Worm (Caenorhabditis elegans) whole organism, L2 larva: ENCODE results near the gene rpn-7.
"Not testable (repeated sequence)": the region's sequence is repeated elsewhere in the genome, so short reads cannot be mapped to it uniquely, and the experiment has no call there.

Source experiments
- C34F6.9 ChIP-seq: fragments of 150-350 bp; optimal IDR thresholded peaks from 2 replicates; lab custom pipeline; 2014; ENCODE audit warnings: missing biosample characterization, missing genetic modification characterization
- F13H6.1 ChIP-seq: sonication (generic microtip); optimal IDR thresholded peaks from 2 replicates; lab custom pipeline; 2016; ENCODE audit warnings: missing genetic modification characterization, missing compliant biosample characterization
- R02D3.7 ChIP-seq: fragments of 150-350 bp; optimal IDR thresholded peaks from 2 replicates; lab custom pipeline; 2014; ENCODE audit warnings: missing biosample characterization, missing genetic modification characterization
- Y55F3AM.14 ChIP-seq: fragments of 200-800 bp; sonication (Bioruptor generic); optimal IDR thresholded peaks from 2 replicates; lab custom pipeline; 2018; ENCODE audit warnings: mild to moderate bottlenecking, missing genetic modification characterization, missing compliant biosample characterization
- ZK546.5 ChIP-seq: sonication (generic microtip); optimal IDR thresholded peaks from 2 replicates; lab custom pipeline; 2017; ENCODE audit warnings: missing biosample characterization, missing genetic modification characterization
- alr-1 ChIP-seq: fragments of 150-350 bp; optimal IDR thresholded peaks from 2 replicates; lab custom pipeline; 2014; ENCODE audit warnings: missing biosample characterization, missing genetic modification characterization
- aly-2 ChIP-seq: fragments of 150-350 bp; optimal IDR thresholded peaks from 2 replicates; lab custom pipeline; 2014; ENCODE audit warnings: missing biosample characterization, missing genetic modification characterization
- ama-1 ChIP-seq: fragments of 150-350 bp; optimal IDR thresholded peaks from 2 replicates; lab custom pipeline; 2018; ENCODE audit warnings: inconsistent platforms
- ceh-16 ChIP-seq: fragments of 150-350 bp; optimal IDR thresholded peaks from 2 replicates; lab custom pipeline; 2014; ENCODE audit warnings: missing biosample characterization, missing genetic modification characterization
- crh-2 ChIP-seq: sonication (generic microtip); optimal IDR thresholded peaks from 2 replicates; lab custom pipeline; 2017; ENCODE audit warnings: missing biosample characterization, missing genetic modification characterization
- dmd-4 ChIP-seq: sonication (generic microtip); optimal IDR thresholded peaks from 2 replicates; lab custom pipeline; 2017; ENCODE audit warnings: missing biosample characterization, missing genetic modification characterization
- elt-1 ChIP-seq: fragments of 150-350 bp; optimal IDR thresholded peaks from 2 replicates; lab custom pipeline; 2014; ENCODE audit warnings: missing biosample characterization, missing genetic modification characterization
- elt-3 ChIP-seq: sonication (generic microtip); optimal IDR thresholded peaks from 2 replicates; lab custom pipeline; 2017; ENCODE audit warnings: missing biosample characterization, missing genetic modification characterization
- fos-1 ChIP-seq: fragments of 150-350 bp; optimal IDR thresholded peaks from 2 replicates; lab custom pipeline; 2014; ENCODE audit warnings: missing biosample characterization, missing genetic modification characterization
- gmeb-1 ChIP-seq: fragments of 150-350 bp; optimal IDR thresholded peaks from 2 replicates; lab custom pipeline; 2014; ENCODE audit warnings: missing biosample characterization, missing genetic modification characterization
- lin-11 ChIP-seq: fragments of 150-350 bp; sonication (generic microtip); optimal IDR thresholded peaks from 2 replicates; lab custom pipeline; 2014; ENCODE audit warnings: missing biosample characterization, missing genetic modification characterization, inconsistent platforms, mixed read lengths
- lin-13 ChIP-seq: fragments of 150-350 bp; optimal IDR thresholded peaks from 2 replicates; lab custom pipeline; 2014; ENCODE audit warnings: missing biosample characterization, missing genetic modification reagents, missing genetic modification characterization
- lin-39 ChIP-seq: fragments of 150-350 bp; optimal IDR thresholded peaks from 2 replicates; lab custom pipeline; 2014; ENCODE audit warnings: missing biosample characterization, missing genetic modification reagents, missing genetic modification characterization
- lsy-2 ChIP-seq, 2 experiments: fragments of 150-350 bp in 1 of 2; sonication (generic microtip) in 1 of 2; optimal IDR thresholded peaks; 2 replicates each; lab custom pipeline; 2014 to 2017; ENCODE audit warnings: missing biosample characterization in 2 of 2, missing genetic modification characterization in 2 of 2
- mbf-1 ChIP-seq: sonication (generic microtip); optimal IDR thresholded peaks from 2 replicates; lab custom pipeline; 2017; ENCODE audit warnings: missing biosample characterization, missing genetic modification characterization
- mdl-1 ChIP-seq, 2 experiments: fragments of 150-350 bp in 1 of 2; sonication (generic microtip) in 1 of 2; optimal IDR thresholded peaks; 2 replicates each; lab custom pipeline; 2017; ENCODE audit warnings: missing biosample characterization in 2 of 2, missing genetic modification characterization in 2 of 2
- nhr-10 ChIP-seq: sonication (generic microtip); optimal IDR thresholded peaks from 2 replicates; lab custom pipeline; 2017; ENCODE audit warnings: missing biosample characterization, missing genetic modification characterization
- nhr-11 ChIP-seq: fragments of 150-350 bp; optimal IDR thresholded peaks from 2 replicates; lab custom pipeline; 2014; ENCODE audit warnings: missing biosample characterization, missing genetic modification characterization
- nhr-12 ChIP-seq: fragments of 150-350 bp; optimal IDR thresholded peaks from 2 replicates; lab custom pipeline; 2014; ENCODE audit warnings: missing biosample characterization, missing genetic modification characterization
- nhr-129 ChIP-seq: fragments of 150-350 bp; optimal IDR thresholded peaks from 2 replicates; lab custom pipeline; 2014; ENCODE audit warnings: missing biosample characterization, missing genetic modification characterization
- nhr-237 ChIP-seq: fragments of 150-350 bp; optimal IDR thresholded peaks from 2 replicates; lab custom pipeline; 2014; ENCODE audit warnings: missing biosample characterization, missing genetic modification characterization
- nhr-25 ChIP-seq: fragments of 150-350 bp; sonication (generic microtip); optimal IDR thresholded peaks from 3 replicates; lab custom pipeline; 2014; ENCODE audit warnings: missing biosample characterization, missing genetic modification characterization
- nhr-77 ChIP-seq: fragments of 150-350 bp; optimal IDR thresholded peaks from 2 replicates; lab custom pipeline; 2014; ENCODE audit warnings: missing biosample characterization, missing genetic modification characterization
- sem-4 ChIP-seq: fragments of 150-350 bp; optimal IDR thresholded peaks from 2 replicates; lab custom pipeline; 2014; ENCODE audit warnings: missing biosample characterization, missing genetic modification reagents, missing genetic modification characterization
- skn-1 ChIP-seq: sonication (generic microtip); optimal IDR thresholded peaks from 2 replicates; lab custom pipeline; 2017; ENCODE audit warnings: missing biosample characterization, missing genetic modification characterization
- sma-3 ChIP-seq: sonication (generic microtip); optimal IDR thresholded peaks from 2 replicates; lab custom pipeline; 2016; ENCODE audit warnings: missing genetic modification reagents, missing genetic modification characterization, missing compliant biosample characterization
- snpc-4 ChIP-seq: fragments of 150-350 bp; optimal IDR thresholded peaks from 2 replicates; lab custom pipeline; 2014; ENCODE audit warnings: missing biosample characterization, missing genetic modification characterization
- unc-39 ChIP-seq: fragments of 150-350 bp; optimal IDR thresholded peaks from 2 replicates; lab custom pipeline; 2014; ENCODE audit warnings: missing biosample characterization, missing genetic modification characterization
- unc-55 ChIP-seq: fragments of 150-350 bp; sonication (generic microtip); optimal IDR thresholded peaks from 3 replicates; lab custom pipeline; 2014; ENCODE audit warnings: missing biosample characterization, missing genetic modification reagents, missing genetic modification characterization
- unc-62 ChIP-seq: fragments of 150-350 bp; optimal IDR thresholded peaks from 2 replicates; lab custom pipeline; 2014; ENCODE audit warnings: missing biosample characterization, missing genetic modification reagents, missing genetic modification characterization
- ztf-1 ChIP-seq: fragments of 200-800 bp; sonication (Bioruptor generic); conservative IDR thresholded peaks from 2 replicates; pipeline ENCODE4 v1.3.6; 2022; ENCODE audit warnings: missing genetic modification characterization, missing compliant biosample characterization
- ztf-11 ChIP-seq: sonication (generic microtip); optimal IDR thresholded peaks from 2 replicates; lab custom pipeline; 2017; ENCODE audit warnings: missing biosample characterization, missing genetic modification characterization

The rpn-7 gene

DNA sequence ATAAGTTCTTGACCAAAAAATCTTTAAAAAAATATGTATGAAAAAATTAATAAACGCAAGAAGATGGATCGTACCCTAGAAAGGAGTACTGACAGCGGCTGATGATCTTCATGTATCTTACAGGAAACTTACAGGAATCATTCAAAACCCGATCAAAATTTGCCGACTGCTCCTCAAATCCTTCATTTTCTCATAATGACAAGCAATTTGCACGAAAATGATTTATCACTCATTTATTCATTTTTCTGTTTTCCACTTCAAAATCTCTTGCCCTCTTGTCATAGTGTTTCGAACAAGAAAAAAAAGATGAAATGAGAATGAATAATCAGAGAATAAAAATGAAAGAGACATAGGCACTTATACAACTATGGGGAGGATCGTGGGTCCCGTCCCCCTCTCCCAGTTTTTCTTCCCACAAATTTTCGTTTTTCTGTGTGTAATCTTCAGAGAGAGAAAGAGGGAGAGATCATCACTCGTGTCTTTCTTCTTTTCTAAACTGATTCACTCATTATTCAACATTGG lies 42.4 kb upstream of the rpn-7 start, which contains the start of gene nmy-3:
Gene nmy-3, plus strand, starts transcription at position 472 of the 522 bp plus-strand sequence.
- TF ChIP-seq unc-55 (GFP tag; lab: Kevin White, UChicago) (no peak), ztf-11 (tag; lab: Kevin White, UChicago) (no peak), gmeb-1 (no peak), sem-4 (tag; lab: Kevin White, UChicago) (no peak), unc-62 (GFP tag; lab: Kevin White, UChicago) (no peak), lin-13 (GFP tag; lab: Kevin White, UChicago) (no peak), mbf-1 (tag; lab: Kevin White, UChicago) (no peak), skn-1 (tag; lab: Kevin White, UChicago) (no peak), ceh-16 (tag; lab: Kevin White, UChicago) (no peak), elt-3 (tag; lab: Kevin White, UChicago) (no peak), nhr-12 (tag; lab: Kevin White, UChicago) (no peak), elt-1 (tag; lab: Kevin White, UChicago) (no peak), ztf-1 (GFP tag; lab: Robert Waterston, UW) (no peak), nhr-10 (tag; lab: Kevin White, UChicago) (no peak), fos-1 (no peak), nhr-129 (tag; lab: Kevin White, UChicago) (no peak), nhr-25 (no peak), F13H6.1 (tag; lab: Kevin White, UChicago) (no peak)

DNA sequence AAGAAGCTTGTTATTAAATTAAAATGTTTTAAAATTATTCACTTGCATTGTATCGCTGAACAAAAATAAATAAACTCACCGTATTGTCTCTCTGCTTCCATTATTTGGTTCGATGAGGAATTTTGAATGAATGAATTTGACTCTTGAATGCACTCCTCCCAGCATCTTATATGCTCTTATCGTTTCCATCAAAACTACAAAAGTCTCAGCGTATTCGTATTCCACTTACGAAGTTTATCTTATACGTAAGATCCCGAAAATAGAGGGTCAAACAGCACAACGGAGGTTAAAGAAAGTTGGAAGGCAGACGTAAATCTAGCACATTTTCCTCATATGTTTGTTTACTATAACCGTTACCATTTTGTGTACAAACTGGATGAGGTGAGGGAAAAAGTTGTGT lies 30.1 kb upstream of the rpn-7 start, which contains the start of gene nhr-267:
Gene nhr-267, minus strand, starts transcription at position 101 of the 400 bp plus-strand sequence.
- TF ChIP-seq lsy-2 (tag; optimal IDR thresholded peaks at IDR 0.05; lab: Kevin White, UChicago); elt-3 (tag; lab: Kevin White, UChicago); skn-1 (tag; lab: Kevin White, UChicago): not testable (repeated sequence)

DNA sequence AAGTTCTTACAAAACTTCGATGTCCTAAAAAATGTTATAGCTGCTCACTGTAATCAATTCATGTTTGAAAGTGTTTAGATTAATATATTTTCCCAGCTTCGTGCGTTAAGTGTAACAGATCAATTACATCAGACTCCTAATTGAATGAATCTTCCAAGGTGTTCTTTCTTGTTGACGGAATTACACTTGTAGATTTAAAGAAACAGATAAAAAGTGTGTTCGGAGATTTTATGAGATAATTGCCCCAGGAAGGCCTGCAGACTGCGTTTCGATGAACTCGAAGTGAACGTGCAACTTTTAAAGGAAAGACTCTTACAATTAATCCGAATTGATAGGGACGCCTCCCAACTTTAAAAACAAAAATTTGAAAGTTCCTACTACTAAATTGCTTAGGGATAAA lies 26.8 kb upstream of the rpn-7 start:
- TF ChIP-seq elt-1 (tag; lab: Kevin White, UChicago), result peak; percentile 73
- TF ChIP-seq aly-2 (tag; lab: Kevin White, UChicago), result no peak
- no peak for TF ChIP-seq unc-55 (GFP tag; lab: Kevin White, UChicago)
- TF ChIP-seq unc-62 (GFP tag; lab: Kevin White, UChicago), result no peak

DNA sequence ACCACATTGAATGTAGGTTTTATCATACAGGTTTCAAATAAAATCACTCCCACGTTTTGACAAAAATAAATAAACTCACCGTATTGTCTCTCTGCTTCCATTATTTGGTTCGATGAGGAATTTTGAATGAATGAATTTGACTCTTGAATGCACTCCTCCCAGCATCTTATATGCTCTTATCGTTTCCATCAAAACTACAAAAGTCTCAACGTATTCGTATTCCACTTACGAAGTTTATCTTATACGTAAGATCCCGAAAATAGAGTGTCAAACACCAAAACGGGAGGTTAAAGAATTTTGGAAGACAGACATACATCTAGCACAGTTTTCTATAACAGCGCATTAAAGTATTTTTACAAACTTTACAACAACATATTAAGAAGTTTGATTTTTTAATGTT lies 22.6 kb upstream of the rpn-7 start, which contains the start of gene nhr-264:
Gene nhr-264, minus strand, starts transcription at position 101 of the 400 bp plus-strand sequence.
- not testable (repeated sequence) for TF ChIP-seq nhr-11 (tag; lab: Kevin White, UChicago); fos-1; nhr-237 (tag; lab: Kevin White, UChicago)

DNA sequence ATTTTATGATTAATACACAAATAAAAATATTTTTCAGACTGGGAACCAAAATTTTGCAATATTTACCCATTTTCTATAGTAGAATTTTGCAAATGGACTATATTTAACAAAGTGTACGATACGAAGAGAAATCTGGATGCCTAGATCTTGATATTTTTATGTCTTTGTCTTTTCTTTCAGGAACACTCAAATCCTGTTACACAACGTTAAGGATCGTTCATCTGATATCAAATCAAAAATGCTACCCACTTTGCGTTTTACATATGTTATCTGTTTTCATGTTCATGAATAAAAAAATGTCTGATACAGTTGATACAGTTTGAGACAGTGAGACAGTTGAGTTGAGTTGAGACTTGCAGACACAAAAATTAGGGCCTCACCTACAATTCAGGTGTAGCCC lies 20.1 kb upstream of the rpn-7 start, which contains the start of gene F49C12.1:
Gene F49C12.1, minus strand, starts transcription at position 70 of the 400 bp plus-strand sequence.
- TF ChIP-seq nhr-12 (tag; lab: Kevin White, UChicago), result no peak
- TF ChIP-seq lin-11, result no peak
- no peak for TF ChIP-seq mdl-1 (tag; optimal IDR thresholded peaks at IDR 0.05; lab: Kevin White, UChicago)
- TF ChIP-seq alr-1 (tag; lab: Kevin White, UChicago), result no peak
- TF ChIP-seq nhr-25, result no peak
- no peak for TF ChIP-seq ztf-1 (GFP tag; lab: Robert Waterston, UW)
- no peak for TF ChIP-seq sma-3
- TF ChIP-seq mbf-1 (tag; lab: Kevin White, UChicago), result no peak
- no peak for TF ChIP-seq nhr-129 (tag; lab: Kevin White, UChicago)
- no peak for TF ChIP-seq crh-2 (tag; lab: Kevin White, UChicago)
- no peak for TF ChIP-seq snpc-4 (tag; lab: Kevin White, UChicago)
- no peak for TF ChIP-seq F13H6.1 (tag; lab: Kevin White, UChicago)
- no peak for TF ChIP-seq sem-4 (tag; lab: Kevin White, UChicago)
- no peak for TF ChIP-seq lsy-2 (tag; optimal IDR thresholded peaks at IDR 0.05; lab: Kevin White, UChicago)
- TF ChIP-seq aly-2 (tag; lab: Kevin White, UChicago), result no peak
- TF ChIP-seq ama-1 (lab: Kevin White, UChicago), result no peak
- no peak for TF ChIP-seq nhr-77 (tag; lab: Kevin White, UChicago)
- TF ChIP-seq, all 48 proteins: peak for 0

DNA sequence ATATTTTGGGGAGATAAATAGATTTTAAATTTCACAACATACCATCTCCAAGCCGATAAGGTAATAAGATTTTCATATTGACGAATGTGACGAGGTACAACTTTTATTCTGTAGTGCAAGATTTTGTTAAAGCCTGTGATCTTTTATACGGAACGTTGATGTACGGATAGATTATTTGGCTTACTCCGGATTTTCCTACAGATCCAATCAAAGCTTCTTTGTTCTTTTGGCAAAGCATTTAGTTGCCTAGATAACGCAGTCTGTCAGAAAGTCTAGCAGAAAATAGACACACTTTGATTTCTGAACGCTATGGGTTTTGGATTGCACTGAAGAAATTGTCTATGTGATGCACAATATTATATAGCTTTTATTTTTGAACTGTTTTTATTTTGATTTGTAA lies 17.3 kb upstream of the rpn-7 start, which contains the start of gene F49C12.2:
Gene F49C12.2, minus strand, starts transcription at position 101 of the 400 bp plus-strand sequence.
- TF ChIP-seq skn-1 (tag; lab: Kevin White, UChicago), result no peak
- TF ChIP-seq gmeb-1, result no peak
- TF ChIP-seq nhr-237 (tag; lab: Kevin White, UChicago), result no peak
- no peak for TF ChIP-seq dmd-4 (tag; lab: Kevin White, UChicago)
- TF ChIP-seq lin-39 (tag; lab: Kevin White, UChicago), result no peak
- TF ChIP-seq C34F6.9 (tag; lab: Kevin White, UChicago), result no peak
- TF ChIP-seq ztf-1 (GFP tag; lab: Robert Waterston, UW), result no peak
- no peak for TF ChIP-seq fos-1
- TF ChIP-seq unc-39 (tag; lab: Kevin White, UChicago), result no peak
- no peak for TF ChIP-seq lin-11
- TF ChIP-seq F13H6.1 (tag; lab: Kevin White, UChicago), result no peak
- no peak for TF ChIP-seq R02D3.7 (tag; lab: Kevin White, UChicago)
- TF ChIP-seq nhr-11 (tag; lab: Kevin White, UChicago), result no peak
- TF ChIP-seq nhr-129 (tag; lab: Kevin White, UChicago), result no peak
- no peak for TF ChIP-seq ZK546.5
- no peak for TF ChIP-seq lin-13 (GFP tag; lab: Kevin White, UChicago)
- no peak for TF ChIP-seq Y55F3AM.14 (GFP tag; lab: Kevin White, UChicago)
- no peak for TF ChIP-seq snpc-4 (tag; lab: Kevin White, UChicago)
